Worm (Caenorhabditis elegans) whole organism, L2 larva: ENCODE results near the gene nyn-3.

Experiments
- C34F6.9 ChIP-seq: fragments of 150-350 bp; optimal IDR thresholded peaks from 2 replicates; lab custom pipeline; 2014; ENCODE audit warnings: missing biosample characterization, missing genetic modification characterization
- F13H6.1 ChIP-seq: sonication (generic microtip); optimal IDR thresholded peaks from 2 replicates; lab custom pipeline; 2016; ENCODE audit warnings: missing genetic modification characterization, missing compliant biosample characterization
- R02D3.7 ChIP-seq: fragments of 150-350 bp; optimal IDR thresholded peaks from 2 replicates; lab custom pipeline; 2014; ENCODE audit warnings: missing biosample characterization, missing genetic modification characterization
- ZK546.5 ChIP-seq: sonication (generic microtip); optimal IDR thresholded peaks from 2 replicates; lab custom pipeline; 2017; ENCODE audit warnings: missing biosample characterization, missing genetic modification characterization
- alr-1 ChIP-seq: fragments of 150-350 bp; optimal IDR thresholded peaks from 2 replicates; lab custom pipeline; 2014; ENCODE audit warnings: missing biosample characterization, missing genetic modification characterization
- blmp-1 ChIP-seq: sonication (generic microtip); optimal IDR thresholded peaks from 2 replicates; lab custom pipeline; 2017; ENCODE audit warnings: missing genetic modification characterization, mild to moderate bottlenecking, missing compliant biosample characterization, antibody characterized with exemption, moderate library complexity; ENCODE audit not compliant: insufficient read depth
- ceh-82 ChIP-seq: fragments of 150-350 bp; optimal IDR thresholded peaks from 2 replicates; lab custom pipeline; 2014; ENCODE audit warnings: missing biosample characterization, missing genetic modification characterization
- crh-2 ChIP-seq: sonication (generic microtip); optimal IDR thresholded peaks from 2 replicates; lab custom pipeline; 2017; ENCODE audit warnings: missing biosample characterization, missing genetic modification characterization
- dmd-4 ChIP-seq: sonication (generic microtip); optimal IDR thresholded peaks from 2 replicates; lab custom pipeline; 2017; ENCODE audit warnings: missing biosample characterization, missing genetic modification characterization
- egl-27 ChIP-seq: sonication (generic microtip); optimal IDR thresholded peaks from 3 replicates; lab custom pipeline; 2017; ENCODE audit warnings: missing biosample characterization, missing genetic modification reagents, missing genetic modification characterization
- elt-1 ChIP-seq: fragments of 150-350 bp; optimal IDR thresholded peaks from 2 replicates; lab custom pipeline; 2014; ENCODE audit warnings: missing biosample characterization, missing genetic modification characterization
- fos-1 ChIP-seq: fragments of 150-350 bp; optimal IDR thresholded peaks from 2 replicates; lab custom pipeline; 2014; ENCODE audit warnings: missing biosample characterization, missing genetic modification characterization
- gmeb-1 ChIP-seq: fragments of 150-350 bp; optimal IDR thresholded peaks from 2 replicates; lab custom pipeline; 2014; ENCODE audit warnings: missing biosample characterization, missing genetic modification characterization
- lin-11 ChIP-seq: fragments of 150-350 bp; sonication (generic microtip); optimal IDR thresholded peaks from 2 replicates; lab custom pipeline; 2014; ENCODE audit warnings: missing biosample characterization, missing genetic modification characterization, inconsistent platforms, mixed read lengths
- lin-13 ChIP-seq: fragments of 150-350 bp; optimal IDR thresholded peaks from 2 replicates; lab custom pipeline; 2014; ENCODE audit warnings: missing biosample characterization, missing genetic modification reagents, missing genetic modification characterization
- lsy-2 ChIP-seq, 2 experiments: fragments of 150-350 bp in 1 of 2; sonication (generic microtip) in 1 of 2; optimal IDR thresholded peaks; 2 replicates each; lab custom pipeline; 2014 to 2017; ENCODE audit warnings: missing biosample characterization in 2 of 2, missing genetic modification characterization in 2 of 2
- mab-5 ChIP-seq: fragments of 150-350 bp; optimal IDR thresholded peaks from 2 replicates; lab custom pipeline; 2014; ENCODE audit warnings: missing biosample characterization, missing genetic modification characterization
- mbf-1 ChIP-seq: sonication (generic microtip); optimal IDR thresholded peaks from 2 replicates; lab custom pipeline; 2017; ENCODE audit warnings: missing biosample characterization, missing genetic modification characterization
- mdl-1 ChIP-seq, 2 experiments: fragments of 150-350 bp in 1 of 2; sonication (generic microtip) in 1 of 2; optimal IDR thresholded peaks; 2 replicates each; lab custom pipeline; 2017; ENCODE audit warnings: missing biosample characterization in 2 of 2, missing genetic modification characterization in 2 of 2
- nhr-12 ChIP-seq: fragments of 150-350 bp; optimal IDR thresholded peaks from 2 replicates; lab custom pipeline; 2014; ENCODE audit warnings: missing biosample characterization, missing genetic modification characterization
- nhr-129 ChIP-seq: fragments of 150-350 bp; optimal IDR thresholded peaks from 2 replicates; lab custom pipeline; 2014; ENCODE audit warnings: missing biosample characterization, missing genetic modification characterization
- nhr-21 ChIP-seq: fragments of 150-350 bp; optimal IDR thresholded peaks from 2 replicates; lab custom pipeline; 2014; ENCODE audit warnings: missing biosample characterization, missing genetic modification characterization
- nhr-237 ChIP-seq: fragments of 150-350 bp; optimal IDR thresholded peaks from 2 replicates; lab custom pipeline; 2014; ENCODE audit warnings: missing biosample characterization, missing genetic modification characterization
- nhr-77 ChIP-seq: fragments of 150-350 bp; optimal IDR thresholded peaks from 2 replicates; lab custom pipeline; 2014; ENCODE audit warnings: missing biosample characterization, missing genetic modification characterization
- peb-1 ChIP-seq: fragments of 150-350 bp; optimal IDR thresholded peaks from 2 replicates; lab custom pipeline; 2014; ENCODE audit warnings: missing biosample characterization, missing genetic modification characterization
- sem-4 ChIP-seq: fragments of 150-350 bp; optimal IDR thresholded peaks from 2 replicates; lab custom pipeline; 2014; ENCODE audit warnings: missing biosample characterization, missing genetic modification reagents, missing genetic modification characterization
- skn-1 ChIP-seq: sonication (generic microtip); optimal IDR thresholded peaks from 2 replicates; lab custom pipeline; 2017; ENCODE audit warnings: missing biosample characterization, missing genetic modification characterization
- sma-3 ChIP-seq: sonication (generic microtip); optimal IDR thresholded peaks from 2 replicates; lab custom pipeline; 2016; ENCODE audit warnings: missing genetic modification reagents, missing genetic modification characterization, missing compliant biosample characterization
- sma-9 ChIP-seq, 2 experiments: fragments of 150-350 bp in 1 of 2; sonication (generic microtip) in 1 of 2; optimal IDR thresholded peaks; 2 replicates each; lab custom pipeline; 2014 to 2016; ENCODE audit warnings: missing genetic modification characterization in 2 of 2, mild to moderate bottlenecking in 1 of 2, missing biosample characterization in 1 of 2, missing compliant biosample characterization in 1 of 2, missing genetic modification reagents in 1 of 2, moderate library complexity in 1 of 2
- snpc-4 ChIP-seq: fragments of 150-350 bp; optimal IDR thresholded peaks from 2 replicates; lab custom pipeline; 2014; ENCODE audit warnings: missing biosample characterization, missing genetic modification characterization
- unc-55 ChIP-seq: fragments of 150-350 bp; sonication (generic microtip); optimal IDR thresholded peaks from 3 replicates; lab custom pipeline; 2014; ENCODE audit warnings: missing biosample characterization, missing genetic modification reagents, missing genetic modification characterization
- zag-1 ChIP-seq: fragments of 150-350 bp; optimal IDR thresholded peaks from 2 replicates; lab custom pipeline; 2014; ENCODE audit warnings: missing biosample characterization, missing genetic modification characterization
- ztf-11 ChIP-seq: sonication (generic microtip); optimal IDR thresholded peaks from 2 replicates; lab custom pipeline; 2017; ENCODE audit warnings: missing biosample characterization, missing genetic modification characterization
- ztf-4 ChIP-seq: fragments of 150-350 bp; optimal IDR thresholded peaks from 2 replicates; lab custom pipeline; 2014; ENCODE audit warnings: missing biosample characterization, missing genetic modification characterization

The nyn-3 gene

DNA sequence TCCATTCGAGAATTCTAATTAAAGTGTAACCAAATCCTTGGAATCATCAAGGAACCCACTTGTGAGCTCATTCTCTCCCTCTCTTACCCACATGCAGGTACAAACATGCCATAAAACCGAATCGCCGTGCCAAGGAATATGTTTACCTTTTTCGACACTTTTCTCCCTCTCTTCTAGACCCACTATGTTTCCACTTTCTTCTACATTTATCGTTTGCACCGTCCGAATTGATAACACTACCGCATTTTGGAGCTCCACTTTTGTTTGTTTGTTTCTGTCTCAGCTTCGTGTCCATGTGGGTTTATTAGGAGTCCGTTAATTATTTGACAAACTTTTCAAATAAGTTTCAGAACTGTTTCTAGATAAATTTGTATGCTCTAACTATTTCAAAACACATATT, 10.5 kb downstream of the nyn-3 start:
- no peak for TF ChIP-seq ZK546.5
- TF ChIP-seq nhr-21 (tag; lab: Kevin White, UChicago): no peak
- TF ChIP-seq fos-1 (tag; lab: Kevin White, UChicago): peak; percentile 32
- TF ChIP-seq egl-27 (tag; lab: Kevin White, UChicago): no peak
- TF ChIP-seq, all 48 proteins: peak for 1

DNA sequence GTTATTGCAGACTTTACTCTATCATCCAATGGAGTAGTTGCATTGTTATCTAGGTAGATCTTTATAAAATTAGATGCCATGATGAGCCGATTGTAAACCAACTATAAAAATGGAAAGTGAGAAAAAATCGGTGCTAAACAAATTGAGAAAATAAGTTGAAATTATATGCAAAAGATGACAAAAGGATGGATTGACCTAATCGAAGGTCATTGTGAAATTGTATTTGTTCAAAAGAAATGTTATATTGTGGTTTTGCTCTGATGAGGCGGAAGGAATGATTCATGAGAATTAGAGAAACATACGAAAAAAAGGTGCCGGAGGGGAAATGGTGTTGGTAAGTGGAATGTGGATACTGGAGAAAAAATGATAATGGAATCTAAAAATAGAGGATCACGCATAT, 11.4 kb downstream of the nyn-3 start, which contains the start of gene scly-1:
Gene scly-1, minus strand, starts transcription at position 101 of the 400 bp plus-strand sequence.
- TF ChIP-seq dmd-4 (tag; lab: Kevin White, UChicago) (no peak), elt-1 (tag; lab: Kevin White, UChicago) (no peak), zag-1 (tag; lab: Kevin White, UChicago) (no peak), snpc-4 (tag; lab: Kevin White, UChicago) (no peak), nhr-237 (tag; lab: Kevin White, UChicago) (no peak), nhr-129 (tag; lab: Kevin White, UChicago) (no peak), fos-1 (tag; lab: Kevin White, UChicago) (no peak), nhr-21 (tag; lab: Kevin White, UChicago) (no peak), ztf-4 (tag; lab: Kevin White, UChicago) (no peak), ceh-82 (tag; lab: Kevin White, UChicago) (no peak), unc-55 (no peak), sma-3 (no peak)
- TF ChIP-seq, all 48 proteins: peak for 0

DNA sequence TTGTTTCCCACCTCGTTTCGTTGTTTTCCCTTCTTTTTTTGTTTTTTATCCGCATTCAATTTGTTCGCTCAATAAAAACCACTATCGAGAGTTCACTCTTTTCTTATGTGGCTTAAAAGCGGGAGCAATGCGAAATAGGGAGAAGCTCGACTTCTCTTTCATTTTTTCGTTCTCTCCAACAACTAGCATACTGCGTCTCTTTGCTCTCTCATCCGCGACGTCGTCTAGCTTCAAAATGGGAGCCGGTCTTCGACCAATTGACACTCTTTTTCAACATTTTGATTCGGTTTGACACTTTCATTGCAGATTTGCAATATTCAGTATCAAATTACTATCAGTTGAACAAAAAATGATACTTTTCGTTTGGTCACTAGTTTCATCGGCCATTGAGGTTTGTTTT, 18.5 kb downstream of the nyn-3 start, which contains the start of gene bpl-1:
Gene bpl-1, plus strand, starts transcription at position 301 of the 400 bp plus-strand sequence.
- TF ChIP-seq unc-55 (peak; percentile 13), sem-4 (tag; lab: Kevin White, UChicago) (no peak), C34F6.9 (tag; lab: Kevin White, UChicago) (peak; percentile 26)
- TF ChIP-seq, all 48 proteins: peak for 2

DNA sequence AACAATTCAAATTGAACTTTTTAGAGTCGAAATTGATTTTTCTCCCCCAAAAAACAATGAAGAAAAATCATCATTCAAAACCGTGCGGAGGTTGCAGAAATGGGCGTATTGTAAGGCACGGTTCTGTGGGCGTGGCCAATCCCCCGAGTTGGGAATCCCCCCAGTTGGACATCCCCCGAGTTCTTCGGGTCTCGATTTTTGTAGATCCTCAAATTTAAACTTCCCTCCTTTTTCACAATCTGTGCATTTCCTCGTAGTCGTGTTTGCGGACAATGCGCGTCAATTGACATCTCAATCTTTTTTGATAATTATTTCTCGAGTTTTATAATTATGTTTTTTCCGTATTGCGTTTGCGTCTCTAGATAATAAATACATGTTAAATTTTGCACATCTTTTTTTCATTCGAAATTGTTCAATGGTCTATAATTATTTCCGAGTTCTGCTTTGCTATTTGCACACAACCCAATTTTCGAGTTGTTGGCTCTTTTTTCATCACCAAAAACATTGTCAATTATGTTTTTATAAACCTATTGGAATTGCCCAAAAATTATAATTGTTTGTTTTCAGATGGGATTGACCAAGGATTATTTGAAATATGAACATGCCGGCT, 22.5 kb downstream of the nyn-3 start, which contains the start of gene F13H8.2:
Gene F13H8.2, plus strand, starts transcription at position 560 of the 610 bp plus-strand sequence.
- peak; percentile 78 for TF ChIP-seq unc-55
- no peak for TF ChIP-seq mbf-1 (tag; lab: Kevin White, UChicago)
- TF ChIP-seq C34F6.9 (tag; lab: Kevin White, UChicago): peak; percentile 79
- TF ChIP-seq zag-1 (tag; lab: Kevin White, UChicago): peak; percentile 12
- TF ChIP-seq sma-9 (GFP tag; optimal IDR thresholded peaks at IDR 0.05; lab: Kevin White, UChicago): peak; percentile 87
- no peak for TF ChIP-seq sma-9 (tag; optimal IDR thresholded peaks at IDR 0.05; lab: Kevin White, UChicago)
- no peak for TF ChIP-seq nhr-12 (tag; lab: Kevin White, UChicago)
- TF ChIP-seq ZK546.5: no peak
- peak; percentile 36 for TF ChIP-seq snpc-4 (tag; lab: Kevin White, UChicago)
- TF ChIP-seq lsy-2 (tag; optimal IDR thresholded peaks at IDR 0.05; lab: Kevin White, UChicago): peak; percentile 66 to 90
- TF ChIP-seq elt-1 (tag; lab: Kevin White, UChicago): no peak
- peak; percentile 70 for TF ChIP-seq nhr-129 (tag; lab: Kevin White, UChicago)
- TF ChIP-seq lin-13 (GFP tag; lab: Kevin White, UChicago): peak; percentile 59
- TF ChIP-seq mab-5 (tag; lab: Kevin White, UChicago): peak; percentile 71
- TF ChIP-seq egl-27 (tag; lab: Kevin White, UChicago): peak; percentile 2
- TF ChIP-seq sma-3: peak; percentile 83
- peak; percentile 52 for TF ChIP-seq sem-4 (tag; lab: Kevin White, UChicago)
- TF ChIP-seq mdl-1 (tag; optimal IDR thresholded peaks at IDR 0.05; lab: Kevin White, UChicago): no peak
- TF ChIP-seq nhr-21 (tag; lab: Kevin White, UChicago): peak; percentile 47
- TF ChIP-seq F13H6.1 (tag; lab: Kevin White, UChicago): peak; percentile 82
- no peak for TF ChIP-seq ztf-11
- TF ChIP-seq blmp-1 (tag; lab: Kevin White, UChicago): peak; percentile 5
- TF ChIP-seq peb-1 (tag; lab: Kevin White, UChicago): no peak
- TF ChIP-seq crh-2 (tag; lab: Kevin White, UChicago): peak; percentile 77
- peak; percentile 42 for TF ChIP-seq fos-1 (tag; lab: Kevin White, UChicago)
- no peak for TF ChIP-seq alr-1 (tag; lab: Kevin White, UChicago)
- peak; percentile 33 for TF ChIP-seq skn-1
- no peak for TF ChIP-seq nhr-77
- TF ChIP-seq R02D3.7 (tag; lab: Kevin White, UChicago): no peak
- TF ChIP-seq lin-11 (tag; lab: Kevin White, UChicago): peak; percentile 20
- peak; percentile 96 for TF ChIP-seq gmeb-1
